Worm (Caenorhabditis elegans): ENCODE data around the gene tag-273.
A peak's percentile ranks its signal among the peaks of the same experiment; 100 is the strongest.

The tag-273 gene

DNA sequence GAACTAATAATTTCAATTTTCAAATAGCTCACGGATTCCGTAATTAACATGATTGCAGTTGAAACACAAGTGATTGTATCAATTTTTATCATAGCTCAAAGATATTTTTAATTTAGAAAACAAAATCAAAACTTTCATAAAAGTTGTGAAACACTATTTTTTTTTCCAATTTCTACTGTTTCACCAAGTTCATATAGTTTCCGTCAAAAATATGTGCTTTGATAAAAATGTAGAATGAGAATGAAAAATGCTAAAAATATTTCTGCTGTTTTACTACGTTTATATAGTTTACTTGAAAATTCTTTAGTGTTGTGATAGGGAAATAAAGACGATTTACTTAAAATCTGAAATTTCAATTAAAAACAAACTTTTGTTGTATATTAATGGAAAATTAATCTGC lies 9.5 kb downstream of the tag-273 start (continued):
- TF ChIP-seq lsy-2 (tag; optimal IDR thresholded peaks at IDR 0.05) (no peak), grh-1 (GFP tag; IDR thresholded peaks at IDR 0.05) (no peak), nhr-71 (tag; optimal IDR thresholded peaks at IDR 0.05) (no peak), ceh-82 (tag; optimal IDR thresholded peaks at IDR 0.05) (no peak)

DNA sequence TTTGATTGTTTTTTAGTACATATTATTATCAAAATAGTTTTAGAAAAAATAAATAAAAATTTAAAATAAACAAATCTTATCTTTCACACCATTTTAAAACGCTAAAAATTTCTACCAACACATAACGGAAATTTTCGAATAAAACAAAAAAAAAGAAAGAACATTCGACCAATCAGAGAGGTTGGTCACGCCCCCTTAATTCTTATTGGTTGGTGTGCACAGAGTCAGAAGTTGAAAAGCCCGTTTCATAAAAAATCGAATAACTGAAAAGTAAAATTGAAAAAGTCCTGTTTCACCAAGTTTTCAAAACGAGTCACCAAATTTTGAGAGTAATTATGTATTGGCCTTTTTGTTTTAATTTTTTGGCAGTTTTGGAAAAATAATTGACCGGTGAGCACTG lies 13.8 kb downstream of the tag-273 start:
- TF ChIP-seq xbp-1 (tag; optimal IDR thresholded peaks at IDR 0.05) (no peak), nhr-20 (tag; optimal IDR thresholded peaks at IDR 0.05) (no peak), mdl-1 (tag; optimal IDR thresholded peaks at IDR 0.05) (no peak), unc-62 (GFP tag; optimal IDR thresholded peaks at IDR 0.05) (no peak), swsn-7 (tag; optimal IDR thresholded peaks at IDR 0.05) (no peak), lin-15B (tag; optimal IDR thresholded peaks at IDR 0.05) (no peak), lsy-2 (tag; optimal IDR thresholded peaks at IDR 0.05) (no peak), nhr-47 (tag; optimal IDR thresholded peaks at IDR 0.05) (no peak), ceh-8 (GFP tag; optimal IDR thresholded peaks at IDR 0.05) (no peak), fkh-4 (tag; optimal IDR thresholded peaks at IDR 0.05; ENCODE audit: borderline replicate concordance) (no peak), fkh-10 (GFP tag; optimal IDR thresholded peaks at IDR 0.05) (no peak), fos-1 (tag; optimal IDR thresholded peaks at IDR 0.05) (no peak)

DNA sequence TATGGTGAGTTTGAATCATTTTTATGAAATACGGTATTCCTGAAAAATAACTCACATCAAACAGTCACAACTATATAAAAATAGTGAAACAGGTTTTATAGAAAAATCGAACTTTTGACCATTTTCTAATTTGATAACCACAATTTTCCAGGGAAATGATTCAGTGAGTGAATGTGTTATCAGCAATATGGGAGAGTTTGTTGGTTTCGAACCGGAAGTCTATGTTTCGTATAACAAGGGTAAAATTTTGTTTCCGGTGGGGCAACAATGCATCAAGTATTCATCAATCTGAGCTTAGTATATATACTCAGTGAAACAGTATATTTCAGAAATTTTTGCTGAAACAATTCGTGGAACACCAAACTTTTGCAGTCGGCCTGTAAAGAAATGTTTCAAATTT lies 21.5 kb downstream of the tag-273 start:
- TF ChIP-seq dpl-1 (GFP tag; optimal IDR thresholded peaks at IDR 0.05) (no peak), efl-1 (optimal IDR thresholded peaks at IDR 0.05) (no peak), efl-1 (GFP tag; optimal IDR thresholded peaks at IDR 0.05 in 1 of 2) (peak in 1 of 2 experiments; percentile 53)

DNA sequence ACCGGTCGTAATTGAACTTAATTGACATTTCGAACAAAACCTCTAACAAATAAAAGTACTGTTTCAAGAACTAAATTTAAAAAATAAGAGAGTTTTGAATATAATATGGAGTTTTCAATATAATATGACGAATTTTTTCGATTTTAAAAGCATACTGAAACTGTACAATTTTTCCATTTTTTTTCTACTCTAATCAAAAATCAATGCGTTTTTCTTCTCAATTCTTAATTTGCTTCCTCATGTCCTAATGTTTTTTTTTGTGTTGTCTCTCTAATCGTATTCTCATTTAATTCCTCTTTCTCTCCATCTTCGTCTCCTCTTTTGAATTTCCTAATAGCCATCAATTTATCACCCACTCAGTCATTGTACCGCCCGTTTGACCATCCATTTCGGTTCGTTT lies 23.0 kb downstream of the tag-273 start, which contains the start of gene Y57G11A.4:
Y57G11A.4 (plus strand) TSS at position 301 of the 400 bp plus-strand sequence.
- TF ChIP-seq elt-3 (tag; optimal IDR thresholded peaks at IDR 0.05) (peak in 2 of 6 experiments; percentile 1 to 4), lin-35 (GFP tag; optimal IDR thresholded peaks at IDR 0.05) (peak in 1 of 2 experiments; percentile 3), nhr-85 (tag) (peak; percentile 84), alr-1 (tag; optimal IDR thresholded peaks at IDR 0.05; ENCODE audit: borderline replicate concordance) (no peak), nhr-47 (tag; optimal IDR thresholded peaks at IDR 0.05) (no peak), fkh-8 (tag; optimal IDR thresholded peaks at IDR 0.05) (no peak), nhr-237 (tag; optimal IDR thresholded peaks at IDR 0.05) (no peak), lin-39 (tag; optimal IDR thresholded peaks at IDR 0.05) (no peak), blmp-1 (tag; optimal IDR thresholded peaks at IDR 0.05) (peak; percentile 34), snu-23 (GFP tag; optimal IDR thresholded peaks at IDR 0.05) (peak; percentile 22), nhr-90 (tag; optimal IDR thresholded peaks at IDR 0.05; ENCODE audit: poor library complexity) (no peak)

DNA sequence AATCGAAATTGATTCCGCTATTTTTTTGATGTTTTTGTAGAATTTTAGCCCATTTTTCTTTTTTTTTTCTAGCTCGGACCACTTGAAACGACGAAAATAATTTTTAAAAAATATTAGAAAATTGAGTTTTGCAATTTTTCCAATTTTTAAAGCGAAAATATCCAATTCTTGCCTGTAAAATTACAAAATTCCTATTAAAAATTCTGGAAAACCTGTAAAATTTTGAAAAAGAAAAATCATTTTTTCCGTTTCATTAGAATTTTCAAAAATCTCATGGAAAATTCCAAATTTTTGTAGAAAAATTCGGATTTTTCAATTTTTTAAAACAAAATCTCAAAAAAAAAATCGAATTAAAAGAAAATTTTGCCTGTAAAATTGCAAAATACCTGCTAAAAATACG lies 36.0 kb downstream of the tag-273 start:
- TF ChIP-seq nhr-84 (tag; optimal IDR thresholded peaks at IDR 0.05) (no peak), nhr-90 (tag; optimal IDR thresholded peaks at IDR 0.05; ENCODE audit: poor library complexity) (no peak), lin-15B (tag; optimal IDR thresholded peaks at IDR 0.05) (no peak), mab-9 (GFP tag; IDR thresholded peaks at IDR 0.05) (no peak), ceh-82 (tag; optimal IDR thresholded peaks at IDR 0.05) (no peak), mdl-1 (tag; optimal IDR thresholded peaks at IDR 0.05) (no peak), ztf-11 (tag; optimal IDR thresholded peaks at IDR 0.05) (no peak), lsy-2 (tag; optimal IDR thresholded peaks at IDR 0.05) (no peak), skn-1 (tag; optimal IDR thresholded peaks at IDR 0.05) (no peak), F16B12.6 (tag; optimal IDR thresholded peaks at IDR 0.05) (no peak), unc-30 (tag; optimal IDR thresholded peaks at IDR 0.05) (no peak)
